Fruit fly (Drosophila melanogaster): ENCODE data around the gene CG4577.
A peak's percentile ranks its signal among the peaks of the same experiment; 100 is the strongest.

The CG4577 gene

DNA sequence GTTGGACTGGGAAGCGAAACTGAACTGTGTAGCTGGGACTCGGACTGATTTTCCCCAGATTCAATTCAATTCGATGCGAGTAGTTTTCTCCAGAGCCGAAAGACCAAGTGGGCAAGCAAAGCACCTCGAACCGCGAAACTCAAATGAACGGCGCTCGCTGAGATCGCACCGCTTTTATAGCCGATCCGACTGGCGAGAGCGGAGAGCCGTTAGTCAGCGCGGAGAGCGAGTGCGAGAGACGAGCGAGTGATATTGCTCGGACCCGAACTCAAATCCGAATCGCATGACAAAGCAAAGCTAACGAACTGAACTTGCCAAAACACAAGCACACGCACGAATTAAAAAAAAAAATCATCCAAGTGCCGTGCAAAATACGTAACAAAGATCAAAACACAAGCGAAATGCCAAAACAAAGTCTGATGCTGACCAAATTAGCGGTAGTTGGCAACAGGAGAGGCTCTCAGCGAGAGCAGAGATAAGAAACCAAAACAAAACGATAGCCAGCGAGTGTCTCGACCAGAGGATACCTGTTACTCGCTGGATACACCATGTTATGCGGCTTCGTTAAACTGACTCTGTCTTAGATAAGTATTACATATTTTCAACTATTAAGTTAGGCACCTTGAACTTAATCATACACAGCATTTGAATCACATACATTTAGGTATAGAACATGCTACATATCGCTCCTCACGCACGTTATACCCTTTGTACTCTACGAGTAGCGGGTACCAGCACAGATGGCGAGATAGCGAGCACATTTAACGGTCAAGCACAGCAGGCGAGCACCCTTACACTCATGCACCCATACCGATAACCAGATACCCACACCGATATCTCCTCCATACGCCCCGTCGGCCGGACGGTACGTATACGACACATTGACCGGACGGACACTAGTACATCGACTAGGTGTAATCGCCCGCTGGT is 15.3 kb upstream of the CG4577 start (continued):
- TF ChIP-seq CG9139 (GFP tag; optimal IDR thresholded peaks at IDR 0.05) (peak; percentile 9), Hr38 (GFP tag; optimal IDR thresholded peaks at IDR 0.05) (no peak), CG6792 (GFP tag; optimal IDR thresholded peaks at IDR 0.05) (peak; percentile 77), topi (GFP tag; optimal IDR thresholded peaks at IDR 0.05) (peak; percentile 81), CG6854 (GFP tag; optimal IDR thresholded peaks at IDR 0.05) (no peak), CG8119 (GFP tag; IDR thresholded peaks at IDR 0.05) (peak; percentile 73), CG32006 (GFP tag; optimal IDR thresholded peaks at IDR 0.05) (peak; percentile 85), achi (GFP tag; optimal IDR thresholded peaks at IDR 0.05) (peak; percentile 76), CG6808 (GFP tag; optimal IDR thresholded peaks at IDR 0.05) (peak; percentile 52), Met (GFP tag; optimal IDR thresholded peaks at IDR 0.05) (peak; percentile 81), pdm3 (GFP tag; optimal IDR thresholded peaks at IDR 0.05) (peak; percentile 85), Lpt (GFP tag; optimal IDR thresholded peaks at IDR 0.05) (peak; percentile 1), lz (GFP tag; optimal IDR thresholded peaks at IDR 0.05) (peak; percentile 83), CG11902 (GFP tag; optimal IDR thresholded peaks at IDR 0.05) (peak; percentile 67), acj6 (GFP tag; optimal IDR thresholded peaks at IDR 0.05) (peak; percentile 84), CG3919 (GFP tag; optimal IDR thresholded peaks at IDR 0.05) (peak; percentile 71), CG31627 (GFP tag; optimal IDR thresholded peaks at IDR 0.05) (peak; percentile 81), CG10669 (GFP tag; optimal IDR thresholded peaks at IDR 0.05) (peak; percentile 62), CG7368 (GFP tag; optimal IDR thresholded peaks at IDR 0.05) (peak; percentile 69), Smox (GFP tag; optimal IDR thresholded peaks at IDR 0.05) (peak; percentile 81), CG16779 (tag; optimal IDR thresholded peaks at IDR 0.05) (peak; percentile 35), CG3032 (tag; optimal IDR thresholded peaks at IDR 0.05) (peak; percentile 48), Sox102F (GFP tag; optimal IDR thresholded peaks at IDR 0.05) (peak; percentile 82), eg (GFP tag; IDR thresholded peaks at IDR 0.05) (peak; percentile 84), Eip93F (GFP tag; optimal IDR thresholded peaks at IDR 0.05) (peak; percentile 62), Hr39 (GFP tag; optimal IDR thresholded peaks at IDR 0.05) (peak; percentile 82)

DNA sequence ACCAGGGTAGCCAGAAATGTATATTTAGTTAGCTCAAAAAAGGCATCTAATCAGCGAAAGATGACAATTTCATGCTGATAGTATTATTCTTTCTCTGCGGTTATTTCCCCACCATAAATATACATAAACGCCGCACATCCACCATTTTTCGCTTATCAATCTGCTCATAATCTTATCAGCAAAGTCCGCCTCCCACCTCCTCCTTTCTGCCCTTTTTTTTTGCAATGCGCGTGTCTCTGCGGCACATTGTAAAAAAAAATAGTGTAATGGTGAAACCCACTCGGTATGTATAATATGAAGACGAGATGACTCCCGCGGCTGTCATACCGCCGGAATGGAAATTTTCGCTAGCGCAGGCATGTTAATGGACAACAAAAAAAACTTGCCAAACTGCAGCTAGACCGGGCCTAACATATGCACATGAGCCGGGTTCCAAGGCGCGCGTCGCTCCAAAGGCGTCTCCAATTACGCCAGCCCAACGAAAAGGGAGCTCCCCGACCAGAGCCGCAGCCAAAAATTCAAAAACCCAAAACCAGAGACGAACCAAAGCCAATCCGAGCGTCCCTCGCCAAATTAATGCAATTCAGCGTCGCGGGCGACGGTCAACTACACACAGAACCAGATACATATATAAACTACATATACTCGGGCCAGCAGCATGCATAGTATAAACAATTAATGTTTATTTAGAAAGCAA is 14.1 kb upstream of the CG4577 start:
- no peak for TF ChIP-seq spab (GFP tag; optimal IDR thresholded peaks at IDR 0.05)
- TF ChIP-seq acj6 (GFP tag; optimal IDR thresholded peaks at IDR 0.05), result no peak
- no peak for TF ChIP-seq CG6792 (GFP tag; optimal IDR thresholded peaks at IDR 0.05)
- TF ChIP-seq CG6163 (GFP tag; IDR thresholded peaks at IDR 0.05), result peak; percentile 23; the same call in 1 of the 3 replicates
- TF ChIP-seq CG11762 (GFP tag; optimal IDR thresholded peaks at IDR 0.05; ENCODE audit: insufficient read depth), result no peak
- TF ChIP-seq CG10669 (GFP tag; optimal IDR thresholded peaks at IDR 0.05), result no peak
- TF ChIP-seq CG15336 (GFP tag; IDR thresholded peaks at IDR 0.05), result no peak
- TF ChIP-seq Gug (GFP tag; IDR thresholded peaks at IDR 0.05), result no peak
- no peak for TF ChIP-seq esn (GFP tag; optimal IDR thresholded peaks at IDR 0.05)

DNA sequence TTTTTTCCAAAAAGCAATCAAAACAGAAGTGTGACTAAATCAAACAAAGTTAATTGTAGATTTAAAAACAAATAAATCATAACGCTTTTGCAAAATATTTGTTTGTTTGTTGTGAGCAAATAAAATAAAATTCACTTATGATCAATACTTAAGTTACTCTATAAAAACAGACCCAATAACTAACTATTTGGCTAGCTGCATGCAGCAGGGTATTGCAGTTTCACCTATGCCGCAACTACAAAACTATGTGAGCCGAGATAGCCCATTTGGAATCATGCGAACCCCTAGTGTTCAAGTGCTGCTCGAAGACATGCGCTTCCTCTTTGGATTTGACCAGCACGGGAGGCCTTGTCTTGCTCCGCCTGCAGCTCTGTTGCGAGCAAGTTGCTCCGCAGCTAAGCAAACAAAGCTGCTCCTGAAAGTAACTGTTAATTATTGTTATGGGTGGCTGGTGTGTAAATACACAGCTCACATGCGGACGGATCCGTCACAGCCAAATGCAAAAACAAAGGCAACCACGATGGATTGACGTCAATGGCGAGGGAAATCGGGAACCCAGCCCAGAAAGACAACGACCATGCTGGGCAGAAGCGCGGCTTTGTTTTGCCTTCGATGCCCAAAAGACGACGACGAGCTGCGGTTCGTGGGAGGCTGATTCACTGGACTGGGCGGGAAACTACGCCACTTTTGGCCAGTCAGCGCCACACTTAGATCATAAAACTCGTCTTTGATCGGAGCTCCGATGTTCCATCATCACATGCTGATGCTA is 12.4 kb upstream of the CG4577 start:
- TF ChIP-seq Eip78C (GFP tag) (peak; percentile 21), Hr39 (GFP tag; optimal IDR thresholded peaks at IDR 0.05) (no peak), svp (GFP tag) (peak; percentile 34), CG8632 (GFP tag; optimal IDR thresholded peaks at IDR 0.05) (no peak)
